Fruit fly (Drosophila melanogaster) whole organism, prepupa: ENCODE results near the gene CG15141.

ENCODE experiments used
- Blimp-1 ChIP-seq: fragments of 200-800 bp; sonication (Bioruptor generic); optimal IDR thresholded peaks from 3 replicates; lab custom pipeline; 2017; ENCODE audit warnings: missing biosample characterization, missing genetic modification characterization, mild to moderate bottlenecking, moderate library complexity, missing genetic modification reagents
- CG11762 ChIP-seq: fragments of 200-800 bp; sonication (Bioruptor generic); optimal IDR thresholded peaks from 3 replicates; lab custom pipeline; 2016; ENCODE audit warnings: missing biosample characterization, missing genetic modification characterization; ENCODE audit not compliant: insufficient read depth
- CG11902 ChIP-seq: fragments of 200-800 bp; sonication (Bioruptor generic); optimal IDR thresholded peaks from 3 replicates; lab custom pipeline; 2016; ENCODE audit warnings: missing biosample characterization, missing genetic modification characterization
- CG15336 ChIP-seq: fragments of 200-800 bp; sonication (Bioruptor generic); IDR thresholded peaks from 2 replicates; pipeline ENCODE4 v1.3.6; 2022; ENCODE audit warnings: missing biosample characterization, missing genetic modification characterization
- CG16779 ChIP-seq: fragments of 200-800 bp; sonication (Bioruptor generic); optimal IDR thresholded peaks from 3 replicates; lab custom pipeline; 2017; ENCODE audit warnings: missing biosample characterization, mild to moderate bottlenecking, missing genetic modification characterization
- CG4318 ChIP-seq: fragments of 200-800 bp; sonication (Bioruptor generic); optimal IDR thresholded peaks from 3 replicates; lab custom pipeline; 2017; ENCODE audit warnings: missing biosample characterization, mild to moderate bottlenecking, missing genetic modification characterization
- CG6792 ChIP-seq: fragments of 200-800 bp; sonication (Bioruptor generic); optimal IDR thresholded peaks from 3 replicates; lab custom pipeline; 2016; ENCODE audit warnings: missing biosample characterization, missing genetic modification characterization
- Gug ChIP-seq: fragments of 200-800 bp; sonication (Bioruptor generic); IDR thresholded peaks from 2 replicates; pipeline ENCODE4 v1.3.6; 2022; ENCODE audit warnings: missing biosample characterization, missing genetic modification characterization
- Sox14 ChIP-seq: fragments of 200-800 bp; sonication (Bioruptor generic); optimal IDR thresholded peaks from 3 replicates; lab custom pipeline; 2016; ENCODE audit warnings: missing biosample characterization, missing genetic modification characterization
- salr ChIP-seq, 2 experiments: fragments of 200-800 bp; sonication (Bioruptor generic); optimal IDR thresholded peaks; 3 replicates each; lab custom pipeline; 2016 to 2018; ENCODE audit warnings: missing biosample characterization in 2 of 2, missing genetic modification characterization in 2 of 2, mild to moderate bottlenecking in 1 of 2
- spab ChIP-seq: fragments of 200-800 bp; sonication (Bioruptor generic); optimal IDR thresholded peaks from 2 replicates; lab custom pipeline; 2017; ENCODE audit warnings: missing biosample characterization, mild to moderate bottlenecking, missing genetic modification characterization, missing genetic modification reagents

- no peak for TF ChIP-seq CG6792 (GFP tag; lab: Kevin White, UChicago)
- no peak for TF ChIP-seq CG16779
- TF ChIP-seq CG11762 (GFP tag; lab: Kevin White, UChicago), result no peak
- TF ChIP-seq spab (GFP tag; lab: Kevin White, UChicago), result no peak
- TF ChIP-seq Sox14 (GFP tag; lab: Kevin White, UChicago), result no peak
- TF ChIP-seq salr (GFP tag; optimal IDR thresholded peaks at IDR 0.05; lab: Kevin White, UChicago), result no peak
- TF ChIP-seq CG15336 (GFP tag; lab: Robert Waterston, UW), result no peak
- TF ChIP-seq CG11902, result no peak
- no peak for TF ChIP-seq Gug (GFP tag; lab: Robert Waterston, UW)
- TF ChIP-seq CG4318 (GFP tag; lab: Kevin White, UChicago), result no peak
- TF ChIP-seq Blimp-1 (GFP tag; lab: Kevin White, UChicago), result no peak
These were observed 42.2 kb downstream of the CG15141 start, which contains the start of gene CG5050 for dm6 chr2L:17452624-17453023.
